Worm (Caenorhabditis elegans) whole organism, L1 larva: ENCODE measurements around the gene T07F10.3.

Experiments used
- aly-2 ChIP-seq: fragments of 150-350 bp; optimal IDR thresholded peaks from 2 replicates; lab custom pipeline; 2014; ENCODE audit warnings: missing biosample characterization, missing genetic modification characterization
- ama-1 ChIP-seq: fragments of 150-350 bp; optimal IDR thresholded peaks from 2 replicates; lab custom pipeline; 2014
- ces-1 ChIP-seq: fragments of 150-350 bp; optimal IDR thresholded peaks from 2 replicates; lab custom pipeline; 2014; ENCODE audit warnings: missing biosample characterization, missing genetic modification reagents, missing genetic modification characterization
- elt-3 ChIP-seq, 6 experiments: fragments of 150-350 bp in 1 of 6; sonication (generic microtip); optimal IDR thresholded peaks; 2 replicates each; lab custom pipeline; 2017 to 2018; ENCODE audit warnings: missing biosample characterization in 6 of 6, missing genetic modification characterization in 6 of 6, inconsistent platforms in 1 of 6
- mdl-1 ChIP-seq, 2 experiments: fragments of 150-350 bp; optimal IDR thresholded peaks; 2 replicates each; lab custom pipeline; 2014 to 2017; ENCODE audit warnings: missing biosample characterization in 2 of 2, missing genetic modification characterization in 2 of 2, inconsistent platforms in 1 of 2
- nhr-12 ChIP-seq: sonication (generic microtip); optimal IDR thresholded peaks from 2 replicates; lab custom pipeline; 2017; ENCODE audit warnings: missing biosample characterization, missing genetic modification characterization
- ztf-11 ChIP-seq, 2 experiments: sonication (generic microtip); optimal IDR thresholded peaks; 2 replicates each; lab custom pipeline; 2016 to 2017; ENCODE audit warnings: missing genetic modification characterization in 2 of 2, missing biosample characterization in 1 of 2, missing compliant biosample characterization in 1 of 2

ce11 chrV:12875850-12876249, 6.0 kb upstream of the T07F10.3 start:
- TF ChIP-seq ama-1 (no peak), aly-2 (tag; lab: Kevin White, UChicago) (no peak), mdl-1 (tag; optimal IDR thresholded peaks at IDR 0.05; lab: Kevin White, UChicago) (no peak), ces-1 (no peak), elt-3 (tag; optimal IDR thresholded peaks at IDR 0.05; lab: Kevin White, UChicago) (no peak), nhr-12 (tag; lab: Kevin White, UChicago) (no peak), ztf-11 (tag; optimal IDR thresholded peaks at IDR 0.05; lab: Kevin White, UChicago) (no peak)
